Fruit fly (Drosophila melanogaster): Measurements from ENCODE around the gene CG6324.

The CG6324 gene

dm6 chrX:15475791-15476190, at the start of gene CG6324:
Gene CG6324, plus strand, starts transcription at chrX:15476091.
- TF ChIP-seq Mio (GFP tag; optimal IDR thresholded peaks at IDR 0.05) = no peak
- TF ChIP-seq pan (optimal IDR thresholded peaks at IDR 0.05) = no peak
- no peak for TF ChIP-seq rgr (GFP tag; optimal IDR thresholded peaks at IDR 0.05)
- TF ChIP-seq CrebA (GFP tag; optimal IDR thresholded peaks at IDR 0.05; ENCODE audit: borderline replicate concordance) = no peak

DNA sequence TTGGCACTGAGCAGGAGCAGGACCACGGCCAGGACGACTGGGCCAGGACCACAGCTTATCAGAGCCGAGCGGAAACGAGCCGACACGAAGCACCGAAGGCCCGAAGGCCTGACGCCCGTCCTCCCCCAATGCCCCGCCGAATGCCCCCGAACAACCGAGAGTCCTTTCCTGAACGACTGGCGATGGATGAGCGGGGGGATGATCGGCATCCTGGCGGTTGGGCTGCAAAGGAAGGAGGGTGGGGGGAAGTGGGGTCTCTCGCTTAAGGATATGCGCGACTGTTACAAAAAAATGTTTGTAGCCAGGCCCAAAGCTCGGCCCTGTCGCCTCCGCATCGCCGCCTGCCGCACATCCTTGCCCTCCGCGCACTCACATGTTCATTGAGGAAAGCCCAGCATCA, 34.6 kb upstream of the CG6324 start, which contains the start of gene Cngl:
TSS of gene Cngl (minus strand) at position 8 of the 400 bp plus-strand sequence.
- TF ChIP-seq lola (GFP tag; optimal IDR thresholded peaks at IDR 0.05) (no peak), h (GFP tag; optimal IDR thresholded peaks at IDR 0.05) (no peak), Vsx2 (GFP tag; optimal IDR thresholded peaks at IDR 0.05; ENCODE audit: partially characterized antibody) (no peak), woc (GFP tag; optimal IDR thresholded peaks at IDR 0.05) (no peak), fru (GFP tag; optimal IDR thresholded peaks at IDR 0.05) (no peak), sage (GFP tag; optimal IDR thresholded peaks at IDR 0.05) (no peak), Myc (optimal IDR thresholded peaks at IDR 0.05) (no peak), N (GFP tag; optimal IDR thresholded peaks at IDR 0.05) (no peak), Dif (GFP tag; optimal IDR thresholded peaks at IDR 0.05; ENCODE audit: partially characterized antibody) (no peak), Hr83 (GFP tag; optimal IDR thresholded peaks at IDR 0.05; ENCODE audit: poor library complexity, severe bottlenecking) (no peak), Abd-B (GFP tag; optimal IDR thresholded peaks at IDR 0.05) (no peak), dmrt93B (GFP tag; optimal IDR thresholded peaks at IDR 0.05) (no peak), ey (GFP tag; optimal IDR thresholded peaks at IDR 0.05) (no peak), Mio (GFP tag; optimal IDR thresholded peaks at IDR 0.05) (no peak), GATAd (GFP tag; optimal IDR thresholded peaks at IDR 0.05) (no peak), Rel (GFP tag; optimal IDR thresholded peaks at IDR 0.05) (no peak), Rel (tag; optimal IDR thresholded peaks at IDR 0.05) (no peak), CG9705 (GFP tag; optimal IDR thresholded peaks at IDR 0.05) (no peak), Sp1 (GFP tag; optimal IDR thresholded peaks at IDR 0.05) (no peak), rgr (GFP tag; optimal IDR thresholded peaks at IDR 0.05) (no peak)

DNA sequence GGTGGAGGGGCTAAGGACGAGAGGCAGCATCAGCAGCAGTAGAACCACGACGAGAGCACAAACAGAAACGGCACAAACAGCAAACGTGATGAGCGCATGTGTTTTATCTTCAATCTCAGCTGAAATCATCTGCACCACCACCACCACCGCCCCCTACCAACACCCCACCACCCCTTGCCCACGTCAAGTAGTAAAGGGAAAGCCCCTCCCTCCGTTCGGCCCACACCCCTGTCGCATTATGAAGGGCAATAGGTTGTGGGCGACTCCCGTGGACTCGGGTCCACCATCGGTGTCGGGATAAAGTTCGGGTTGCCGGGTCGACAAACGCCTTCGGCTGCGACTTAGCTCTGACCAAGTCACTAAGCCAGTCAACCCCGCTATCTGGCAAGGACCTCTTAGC, 32.4 kb upstream of the CG6324 start:
- TF ChIP-seq Sp1 (GFP tag; optimal IDR thresholded peaks at IDR 0.05) (no peak), OdsH (GFP tag; optimal IDR thresholded peaks at IDR 0.05) (no peak), fru (GFP tag; optimal IDR thresholded peaks at IDR 0.05) (no peak), Jra (GFP tag; optimal IDR thresholded peaks at IDR 0.05) (no peak), Abd-B (GFP tag; optimal IDR thresholded peaks at IDR 0.05) (no peak), Vsx2 (GFP tag; optimal IDR thresholded peaks at IDR 0.05; ENCODE audit: partially characterized antibody) (no peak), rgr (GFP tag; optimal IDR thresholded peaks at IDR 0.05) (no peak), HLH106 (tag; optimal IDR thresholded peaks at IDR 0.05) (no peak), Dif (GFP tag; optimal IDR thresholded peaks at IDR 0.05; ENCODE audit: partially characterized antibody) (no peak), h (GFP tag; optimal IDR thresholded peaks at IDR 0.05) (no peak), Rel (GFP tag; optimal IDR thresholded peaks at IDR 0.05) (no peak), Rel (tag; optimal IDR thresholded peaks at IDR 0.05) (no peak), jim (GFP tag; optimal IDR thresholded peaks at IDR 0.05) (no peak), GATAd (GFP tag; optimal IDR thresholded peaks at IDR 0.05) (no peak), Hnf4 (GFP tag; optimal IDR thresholded peaks at IDR 0.05) (no peak), brk (GFP tag; optimal IDR thresholded peaks at IDR 0.05) (no peak)

dm6 chrX:15448136-15448535, 27.8 kb upstream of the CG6324 start:
- TF ChIP-seq h (GFP tag; optimal IDR thresholded peaks at IDR 0.05) (no peak), CrebA (GFP tag; optimal IDR thresholded peaks at IDR 0.05; ENCODE audit: borderline replicate concordance) (no peak), Myc (optimal IDR thresholded peaks at IDR 0.05) (no peak), woc (GFP tag; optimal IDR thresholded peaks at IDR 0.05) (no peak), Hnf4 (GFP tag; optimal IDR thresholded peaks at IDR 0.05) (no peak), pan (optimal IDR thresholded peaks at IDR 0.05) (no peak), GATAd (GFP tag; optimal IDR thresholded peaks at IDR 0.05) (no peak), Dif (GFP tag; optimal IDR thresholded peaks at IDR 0.05; ENCODE audit: partially characterized antibody) (no peak), br (GFP tag; optimal IDR thresholded peaks at IDR 0.05) (no peak), lola (GFP tag; optimal IDR thresholded peaks at IDR 0.05) (no peak), Hr83 (GFP tag; optimal IDR thresholded peaks at IDR 0.05; ENCODE audit: poor library complexity, severe bottlenecking) (no peak)

DNA sequence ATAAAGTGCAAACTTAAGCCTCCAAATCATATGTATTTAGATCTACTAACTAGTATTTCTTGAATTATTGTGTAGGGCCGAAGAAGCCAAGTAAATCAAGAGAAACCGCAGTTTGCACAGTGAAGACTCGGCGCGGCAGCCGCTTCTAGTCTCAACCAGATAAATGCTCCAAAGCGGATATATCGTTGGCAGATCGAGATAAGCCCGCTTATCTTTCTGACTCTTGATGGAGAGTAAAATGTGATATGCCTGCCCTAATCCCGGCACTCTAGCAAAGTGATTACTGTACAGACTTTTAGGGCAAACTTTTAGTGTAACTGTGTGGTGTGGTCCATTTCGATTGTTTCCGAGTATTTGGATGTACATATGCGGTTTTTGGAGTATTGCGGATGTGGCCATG, 27.1 kb upstream of the CG6324 start:
- peak; percentile 2 for TF ChIP-seq ey (GFP tag; optimal IDR thresholded peaks at IDR 0.05)
- no peak for TF ChIP-seq Abd-B (GFP tag; optimal IDR thresholded peaks at IDR 0.05)

Measured in whole organism, wandering third instar larva.